Worm (Caenorhabditis elegans): ENCODE results near the gene Y113G7B.11.

DNA sequence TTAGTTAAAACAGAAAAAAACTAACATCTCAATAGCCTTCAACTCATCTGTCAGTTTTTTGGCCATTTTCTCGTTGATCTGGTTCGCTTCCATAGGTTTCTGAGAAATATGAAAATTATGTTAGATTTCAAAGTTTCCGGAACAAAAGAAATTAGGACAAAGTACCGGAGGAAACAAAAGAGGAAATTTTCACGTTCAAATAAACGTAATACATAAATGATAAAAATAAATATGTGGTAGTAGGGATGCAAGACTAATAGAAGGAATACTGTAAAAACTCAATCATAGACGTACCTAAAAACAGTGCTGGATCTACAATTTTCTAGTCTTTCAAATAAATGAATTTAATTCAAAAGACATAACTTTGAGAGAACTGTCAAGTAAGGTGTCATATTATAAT, 26.3 kb downstream of the Y113G7B.11 start, which contains the start of gene fbxa-116:
- TF ChIP-seq blmp-1 (tag; optimal IDR thresholded peaks at IDR 0.05; ENCODE audit: insufficient read depth) = no peak
- no peak for TF ChIP-seq lin-13 (GFP tag; optimal IDR thresholded peaks at IDR 0.05)
- no peak for TF ChIP-seq zag-1 (tag; optimal IDR thresholded peaks at IDR 0.05)
- TF ChIP-seq skn-1 (tag; optimal IDR thresholded peaks at IDR 0.05) = no peak
- TF ChIP-seq unc-62 (GFP tag; optimal IDR thresholded peaks at IDR 0.05) = no peak
- TF ChIP-seq elt-3 (tag; optimal IDR thresholded peaks at IDR 0.05) = no peak
- TF ChIP-seq unc-39 (tag; optimal IDR thresholded peaks at IDR 0.05) = no peak
- no peak for TF ChIP-seq nhr-10 (tag; optimal IDR thresholded peaks at IDR 0.05)
- TF ChIP-seq ztf-11 (tag; optimal IDR thresholded peaks at IDR 0.05) = no peak
- TF ChIP-seq ama-1 (optimal IDR thresholded peaks at IDR 0.05) = no peak
- TF ChIP-seq ztf-4 (tag; optimal IDR thresholded peaks at IDR 0.05) = no peak
- no peak for TF ChIP-seq lin-39 (tag; optimal IDR thresholded peaks at IDR 0.05)
- no peak for TF ChIP-seq snpc-4 (tag; optimal IDR thresholded peaks at IDR 0.05)
- TF ChIP-seq nhr-25 (tag; optimal IDR thresholded peaks at IDR 0.05) = no peak
